Worm (Caenorhabditis elegans): Measurements from ENCODE around the gene oatr-1.
A peak's percentile ranks its signal among the peaks of the same experiment; 100 is the strongest.

oatr-1 gene

DNA sequence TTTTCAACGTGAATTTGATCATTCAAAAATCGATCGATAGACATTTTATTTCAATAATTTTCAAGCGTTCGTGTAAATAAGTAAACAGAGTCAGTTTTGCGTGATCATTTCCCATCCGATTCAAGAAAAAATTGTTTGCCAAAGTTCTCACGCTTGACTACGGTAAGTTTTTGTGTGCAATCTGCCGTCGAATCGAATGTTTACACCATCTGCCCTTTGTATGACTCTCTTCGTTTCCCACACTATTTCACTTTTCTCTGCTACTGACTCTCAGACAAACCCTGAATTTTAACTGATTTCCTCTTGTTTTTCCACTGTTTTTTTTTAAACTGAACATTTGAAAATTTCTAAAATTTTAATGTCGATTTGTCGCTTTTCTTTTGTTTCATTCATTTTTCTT, 51.2 kb downstream of the oatr-1 start (continued):
- peak; percentile 50 for TF ChIP-seq nhr-28 (tag; optimal IDR thresholded peaks at IDR 0.05)
- TF ChIP-seq T26A8.4 (GFP tag; IDR thresholded peaks at IDR 0.05), result peak; percentile 66
- TF ChIP-seq ama-1 (optimal IDR thresholded peaks at IDR 0.05), result peak; percentile 25
- TF ChIP-seq lir-3 (tag; optimal IDR thresholded peaks at IDR 0.05), result no peak
- TF ChIP-seq ztf-11 (tag; optimal IDR thresholded peaks at IDR 0.05), result no peak
- peak; percentile 65; the same call in 1 of the 2 replicates for TF ChIP-seq pha-4 (GFP tag; IDR thresholded peaks at IDR 0.05)
- TF ChIP-seq pha-4 (tag; optimal IDR thresholded peaks at IDR 0.05), result peak; percentile 8
- peak; percentile 55 for TF ChIP-seq T20F7.1 (GFP tag; optimal IDR thresholded peaks at IDR 0.05)
- TF ChIP-seq lin-13 (GFP tag; optimal IDR thresholded peaks at IDR 0.05), result peak; percentile 85
- TF ChIP-seq ceh-28 (tag; optimal IDR thresholded peaks at IDR 0.05), result no peak
- TF ChIP-seq egl-43 (GFP tag; IDR thresholded peaks at IDR 0.05), result peak; percentile 45; the same call in 1 of the 2 replicates
- TF ChIP-seq lsy-2 (tag; optimal IDR thresholded peaks at IDR 0.05), result peak; percentile 93 to 98
- peak; percentile 69 for TF ChIP-seq dmd-6 (GFP tag; IDR thresholded peaks at IDR 0.05)
- TF ChIP-seq mxl-3 (GFP tag; optimal IDR thresholded peaks at IDR 0.05), result peak; percentile 56
- peak in 1 of 2 experiments; percentile 66 for TF ChIP-seq daf-16 (GFP tag; optimal IDR thresholded peaks at IDR 0.05)
- peak; percentile 64 for TF ChIP-seq daf-16 (tag; optimal IDR thresholded peaks at IDR 0.05)
- TF ChIP-seq saeg-2 (GFP tag; IDR thresholded peaks at IDR 0.05), result no peak
- TF ChIP-seq Y75B8A.6 (GFP tag; IDR thresholded peaks at IDR 0.05), result no peak
- peak; percentile 43 for TF ChIP-seq jun-1 (tag; optimal IDR thresholded peaks at IDR 0.05)
- TF ChIP-seq ces-1 (GFP tag; optimal IDR thresholded peaks at IDR 0.05), result no peak
- peak; percentile 71 for TF ChIP-seq hlh-30 (tag; optimal IDR thresholded peaks at IDR 0.05; ENCODE audit: insufficient read depth)
